Fruit fly (Drosophila melanogaster) whole organism, wandering third instar larva: Measurements from ENCODE around the gene Exn.

Source experiments
- CG32264 ChIP-seq: fragments of 200-800 bp; sonication (Bioruptor generic); optimal IDR thresholded peaks from 2 replicates; lab custom pipeline; 2016; ENCODE audit warnings: missing biosample characterization, missing genetic modification characterization
- CG9705 ChIP-seq: fragments of 200-800 bp; sonication (Bioruptor generic); optimal IDR thresholded peaks from 2 replicates; lab custom pipeline; 2018; ENCODE audit warnings: missing biosample characterization, mild to moderate bottlenecking, missing genetic modification characterization
- CrebA ChIP-seq: fragments of 200-800 bp; sonication (Bioruptor generic); optimal IDR thresholded peaks from 2 replicates; lab custom pipeline; 2016; ENCODE audit warnings: missing biosample characterization, mild to moderate bottlenecking, missing genetic modification characterization, borderline replicate concordance
- Dif ChIP-seq: fragments of 200-275, 200-300 bp; sonication (Bioruptor generic); optimal IDR thresholded peaks from 2 replicates; lab custom pipeline; 2018; ENCODE audit warnings: missing biosample characterization, missing genetic modification characterization; ENCODE audit not compliant: partially characterized antibody
- GATAd ChIP-seq: sonication (Bioruptor generic); optimal IDR thresholded peaks from 2 replicates; lab custom pipeline; 2016; ENCODE audit warnings: missing biosample characterization, missing genetic modification characterization
- HLH106 ChIP-seq: fragments of 200-800 bp; optimal IDR thresholded peaks from 3 replicates; lab custom pipeline; 2019; ENCODE audit warnings: missing biosample characterization, mild to moderate bottlenecking, missing genetic modification characterization, moderate library complexity
- Hr78 ChIP-seq: fragments of >200 bp; optimal IDR thresholded peaks from 2 replicates; lab custom pipeline; 2017; ENCODE audit warnings: missing biosample characterization, missing genetic modification characterization
- Hr83 ChIP-seq: fragments of 200-300 bp; sonication (Bioruptor generic); optimal IDR thresholded peaks from 2 replicates; lab custom pipeline; 2016; ENCODE audit warnings: missing biosample characterization, mild to moderate bottlenecking, missing genetic modification characterization, moderate library complexity; ENCODE audit not compliant: poor library complexity, severe bottlenecking
- Jra ChIP-seq: sonication (Bioruptor generic); optimal IDR thresholded peaks from 2 replicates; lab custom pipeline; 2016; ENCODE audit warnings: missing biosample characterization, missing genetic modification characterization
- Mio ChIP-seq: sonication (Bioruptor generic); optimal IDR thresholded peaks from 2 replicates; lab custom pipeline; 2016; ENCODE audit warnings: missing biosample characterization, missing genetic modification characterization
- Myc ChIP-seq: fragments of >200 bp; optimal IDR thresholded peaks from 2 replicates; lab custom pipeline; 2017
- N ChIP-seq: fragments of >200 bp; optimal IDR thresholded peaks from 2 replicates; lab custom pipeline; 2018; ENCODE audit warnings: missing biosample characterization, missing external identifiers, missing genetic modification characterization
- OdsH ChIP-seq: fragments of 200-800 bp; sonication (Bioruptor generic); optimal IDR thresholded peaks from 2 replicates; lab custom pipeline; 2016; ENCODE audit warnings: missing biosample characterization, mild to moderate bottlenecking, missing genetic modification characterization
- Rel ChIP-seq, 2 experiments: fragments of 200-800 bp; sonication (Bioruptor generic) in 1 of 2; optimal IDR thresholded peaks; 2 replicates in 1 of 2; 3 replicates in 1 of 2; lab custom pipeline; 2016 to 2019; ENCODE audit warnings: mild to moderate bottlenecking in 2 of 2, missing biosample characterization in 2 of 2, missing genetic modification characterization in 2 of 2, moderate library complexity in 1 of 2
- Sp1 ChIP-seq: fragments of 200-800 bp; sonication (Bioruptor generic); optimal IDR thresholded peaks from 3 replicates; lab custom pipeline; 2019; ENCODE audit warnings: missing biosample characterization, mild to moderate bottlenecking, missing genetic modification characterization, moderate library complexity
- dl ChIP-seq, 2 experiments: fragments of 175-275, 200-275 bp in 1 of 2; fragments of 200-275 bp in 1 of 2; sonication (Bioruptor generic); optimal IDR thresholded peaks; lab custom pipeline; 2018; ENCODE audit warnings: mild to moderate bottlenecking in 2 of 2, missing biosample characterization in 2 of 2, missing genetic modification characterization in 2 of 2, moderate library complexity in 2 of 2; ENCODE audit not compliant: partially characterized antibody in 2 of 2, insufficient read depth in 1 of 2
- dsf ChIP-seq: sonication (Bioruptor generic); optimal IDR thresholded peaks from 2 replicates; lab custom pipeline; 2016; ENCODE audit warnings: missing biosample characterization, missing genetic modification characterization, borderline replicate concordance
- ey ChIP-seq: fragments of 200-800 bp; sonication (Bioruptor generic); optimal IDR thresholded peaks from 2 replicates; lab custom pipeline; 2016; ENCODE audit warnings: missing biosample characterization, missing genetic modification characterization
- foxo ChIP-seq, 2 experiments: fragments of 200-800 bp; sonication (Bioruptor generic); optimal IDR thresholded peaks; 2 replicates in 1 of 2; 3 replicates in 1 of 2; lab custom pipeline; 2016 to 2017; ENCODE audit warnings: missing biosample characterization in 2 of 2, missing genetic modification characterization in 2 of 2
- fru ChIP-seq: fragments of 200-800 bp; sonication (Bioruptor generic); optimal IDR thresholded peaks from 3 replicates; lab custom pipeline; 2016; ENCODE audit warnings: missing biosample characterization, mild to moderate bottlenecking, missing genetic modification characterization
- h ChIP-seq: fragments of 200-800 bp; sonication (Bioruptor generic); optimal IDR thresholded peaks from 3 replicates; lab custom pipeline; 2016; ENCODE audit warnings: missing biosample characterization, mild to moderate bottlenecking, missing genetic modification characterization
- jim ChIP-seq: fragments of 175-275, 200-325 bp; sonication (Bioruptor generic); optimal IDR thresholded peaks from 2 replicates; lab custom pipeline; 2016; ENCODE audit warnings: missing biosample characterization, mild to moderate bottlenecking, missing genetic modification characterization
- lola ChIP-seq: fragments of >200 bp; optimal IDR thresholded peaks from 2 replicates; lab custom pipeline; 2017; ENCODE audit warnings: missing biosample characterization, missing genetic modification characterization
- pan ChIP-seq: fragments of >200 bp; optimal IDR thresholded peaks from 2 replicates; lab custom pipeline; 2017
- psq ChIP-seq: fragments of 200-800 bp; sonication (Bioruptor generic); optimal IDR thresholded peaks from 3 replicates; lab custom pipeline; 2017; ENCODE audit warnings: missing biosample characterization, mild to moderate bottlenecking, missing genetic modification characterization, moderate library complexity
- rgr ChIP-seq: fragments of 200-800 bp; sonication (Bioruptor generic); optimal IDR thresholded peaks from 3 replicates; lab custom pipeline; 2016; ENCODE audit warnings: missing biosample characterization, mild to moderate bottlenecking, missing genetic modification characterization
- sage ChIP-seq: fragments of 200-800 bp; sonication (Bioruptor generic); optimal IDR thresholded peaks from 2 replicates; lab custom pipeline; 2016; ENCODE audit warnings: missing biosample characterization, mild to moderate bottlenecking, missing genetic modification characterization
- sv ChIP-seq: fragments of 200-800 bp; sonication (Bioruptor generic); optimal IDR thresholded peaks from 3 replicates; lab custom pipeline; 2016; ENCODE audit warnings: missing biosample characterization, missing genetic modification characterization
- tai ChIP-seq: sonication (Bioruptor generic); optimal IDR thresholded peaks from 2 replicates; lab custom pipeline; 2016; ENCODE audit warnings: missing biosample characterization, missing genetic modification characterization
- woc ChIP-seq: sonication (Bioruptor generic); optimal IDR thresholded peaks from 2 replicates; lab custom pipeline; 2016; ENCODE audit warnings: missing biosample characterization, mild to moderate bottlenecking, missing genetic modification characterization

Gene Exn

dm6 chr3L:17016576-17016917, 46.7 kb downstream of the Exn start:
- TF ChIP-seq HLH106 (tag; lab: Kevin White, UChicago) (no peak), dsf (GFP tag; lab: Kevin White, UChicago) (no peak), Hr83 (GFP tag; lab: Kevin White, UChicago) (no peak), lola (no peak), Myc (lab: Kevin White, UChicago) (no peak), Sp1 (GFP tag; lab: Kevin White, UChicago) (no peak), CG32264 (GFP tag; lab: Kevin White, UChicago) (no peak), sv (no peak), OdsH (GFP tag; lab: Kevin White, UChicago) (no peak), h (no peak), rgr (GFP tag; lab: Kevin White, UChicago) (no peak), foxo (GFP tag; optimal IDR thresholded peaks at IDR 0.05; lab: Kevin White, UChicago) (no peak), jim (GFP tag; lab: Kevin White, UChicago) (no peak), dl (GFP tag; optimal IDR thresholded peaks at IDR 0.05; lab: Kevin White, UChicago; ENCODE audit: insufficient read depth in 1 of 2, partially characterized antibody in 2 of 2) (no peak), fru (GFP tag; lab: Kevin White, UChicago) (no peak), CG9705 (GFP tag; lab: Kevin White, UChicago) (no peak), tai (GFP tag; lab: Kevin White, UChicago) (no peak), CrebA (GFP tag; lab: Kevin White, UChicago) (no peak), Hr78 (no peak), Jra (GFP tag; lab: Kevin White, UChicago) (no peak)

- TF ChIP-seq pan (lab: Kevin White, UChicago) (no peak), woc (GFP tag; lab: Kevin White, UChicago) (no peak), Dif (GFP tag; lab: Kevin White, UChicago) (no peak)
- TF ChIP-seq, all 38 proteins: peak for 0
Observed at dm6 chr3L:17022756-17023155, 52.9 kb downstream of the Exn start, which contains the start of gene CG6652. Gene CG6652 (minus strand): TSS chr3L:17022856.

- TF ChIP-seq foxo (GFP tag; optimal IDR thresholded peaks at IDR 0.05; lab: Kevin White, UChicago), result no peak
Observed at dm6 chr3L:17023641-17024040, 53.8 kb downstream of the Exn start, which contains the start of gene a10. Gene a10 (minus strand): TSS chr3L:17023741.

dm6 chr3L:17024095-17024639, 54.4 kb downstream of the Exn start, which contains the start of gene Fit2:
Gene Fit2 (plus strand): TSS chr3L:17024328.
- TF ChIP-seq GATAd (GFP tag; lab: Kevin White, UChicago), result no peak
- TF ChIP-seq psq, result no peak
- no peak for TF ChIP-seq rgr (GFP tag; lab: Kevin White, UChicago)
- no peak for TF ChIP-seq ey (GFP tag; lab: Kevin White, UChicago)
- TF ChIP-seq Jra (GFP tag; lab: Kevin White, UChicago), result no peak
- no peak for TF ChIP-seq CrebA (GFP tag; lab: Kevin White, UChicago)
- TF ChIP-seq Mio (GFP tag; lab: Kevin White, UChicago), result no peak

dm6 chr3L:17027310-17027709, 57.5 kb downstream of the Exn start, which contains the start of gene CG7730:
Gene CG7730 (plus strand): TSS chr3L:17027515.
- TF ChIP-seq GATAd (GFP tag; lab: Kevin White, UChicago), result no peak
- TF ChIP-seq sage (GFP tag; lab: Kevin White, UChicago), result no peak
- TF ChIP-seq N (GFP tag; lab: Kevin White, UChicago), result no peak
- no peak for TF ChIP-seq jim (GFP tag; lab: Kevin White, UChicago)
- TF ChIP-seq, all 38 proteins: peak for 0

dm6 chr3L:17031971-17032370, 62.2 kb downstream of the Exn start, which contains the start of gene Ilp8:
Gene Ilp8 (minus strand): TSS chr3L:17032080.
- TF ChIP-seq Rel (GFP tag; optimal IDR thresholded peaks at IDR 0.05; lab: Kevin White, UChicago) (no peak), Rel (tag; optimal IDR thresholded peaks at IDR 0.05; lab: Kevin White, UChicago) (no peak), Dif (GFP tag; lab: Kevin White, UChicago) (peak; percentile 49)
